Fruit fly (Drosophila melanogaster) whole organism, embryonic: Measurements from ENCODE around the gene CG14043.

Experiments used
- Adf1 ChIP-seq: fragments of 200-800 bp; sonication (Bioruptor generic); IDR thresholded peaks from 2 replicates; pipeline ENCODE4 v1.3.6; 2022; ENCODE audit warnings: missing biosample characterization, missing genetic modification characterization
- Aef1 ChIP-seq: fragments of 200-800 bp; sonication (Bioruptor generic); IDR thresholded peaks from 3 replicates; pipeline ENCODE4 v1.3.6; 2022; ENCODE audit warnings: missing biosample characterization, missing genetic modification characterization
- BEAF-32 ChIP-seq: fragments of 200-800 bp; sonication (Bioruptor generic); optimal IDR thresholded peaks from 3 replicates; lab custom pipeline; 2017; ENCODE audit warnings: missing biosample characterization, missing genetic modification characterization, mild to moderate bottlenecking, moderate library complexity, missing genetic modification reagents
- CG10267 ChIP-seq: fragments of 200-800 bp; sonication (Bioruptor generic); optimal IDR thresholded peaks from 2 replicates; lab custom pipeline; 2018; ENCODE audit warnings: missing biosample characterization, mild to moderate bottlenecking, missing genetic modification characterization, moderate library complexity
- CG10654 ChIP-seq: fragments of 200-800 bp; sonication (Bioruptor generic); optimal IDR thresholded peaks from 2 replicates; lab custom pipeline; 2016; ENCODE audit warnings: missing biosample characterization, missing genetic modification characterization
- CG12155 ChIP-seq: fragments of 200-800 bp; sonication (Bioruptor generic); optimal IDR thresholded peaks from 3 replicates; lab custom pipeline; 2016; ENCODE audit warnings: missing biosample characterization, missing genetic modification characterization
- CG13287 ChIP-seq: fragments of 200-800 bp; sonication (Bioruptor generic); IDR thresholded peaks from 2 replicates; pipeline ENCODE4 v1.3.6; 2022; ENCODE audit warnings: missing biosample characterization, missing genetic modification characterization; ENCODE audit not compliant: partially characterized antibody
- CG13296 ChIP-seq: fragments of 200-800 bp; sonication (Bioruptor generic); optimal IDR thresholded peaks from 3 replicates; lab custom pipeline; 2018; ENCODE audit warnings: missing biosample characterization, mild to moderate bottlenecking, missing genetic modification characterization
- CG1603 ChIP-seq: fragments of 200-800 bp; sonication (Bioruptor generic); optimal IDR thresholded peaks from 2 replicates; lab custom pipeline; 2019; ENCODE audit warnings: missing biosample characterization, mild to moderate bottlenecking, missing genetic modification characterization, moderate library complexity
- CG16813 ChIP-seq: fragments of 200-800 bp; sonication (Bioruptor generic); IDR thresholded peaks from 3 replicates; pipeline ENCODE4 v1.3.6; 2022; ENCODE audit warnings: missing biosample characterization, missing genetic modification characterization; ENCODE audit not compliant: partially characterized antibody
- CG1792 ChIP-seq: fragments of 200-800 bp; sonication (Bioruptor generic); optimal IDR thresholded peaks from 2 replicates; lab custom pipeline; 2016; ENCODE audit warnings: missing biosample characterization, missing genetic modification characterization
- CG18011 ChIP-seq: fragments of 200-800 bp; sonication (Bioruptor generic); optimal IDR thresholded peaks from 2 replicates; lab custom pipeline; 2017; ENCODE audit warnings: missing biosample characterization, missing genetic modification characterization, mild to moderate bottlenecking, moderate library complexity, missing genotype
- CG2120 ChIP-seq: fragments of 200-800 bp; sonication (Bioruptor generic); optimal IDR thresholded peaks from 3 replicates; lab custom pipeline; 2016; ENCODE audit warnings: missing biosample characterization, missing genetic modification characterization
- CG30020 ChIP-seq: fragments of 200-800 bp; optimal IDR thresholded peaks from 2 replicates; lab custom pipeline; 2019; ENCODE audit warnings: missing biosample characterization, mild to moderate bottlenecking, missing genetic modification characterization, moderate library complexity
- CG34224 ChIP-seq: fragments of 200-800 bp; sonication (Bioruptor generic); IDR thresholded peaks from 3 replicates; pipeline ENCODE4 v1.3.6; 2022; ENCODE audit warnings: missing biosample characterization, missing genetic modification characterization; ENCODE audit not compliant: partially characterized antibody
- CG34422 ChIP-seq: fragments of 200-800 bp; sonication (Bioruptor generic); IDR thresholded peaks from 3 replicates; pipeline ENCODE4 v1.3.6; 2022; ENCODE audit warnings: missing biosample characterization, missing genetic modification characterization
- CG3838 ChIP-seq: fragments of 200-800 bp; sonication (Bioruptor generic); optimal IDR thresholded peaks from 3 replicates; lab custom pipeline; 2016; ENCODE audit warnings: missing biosample characterization, missing genetic modification characterization
- CG3995 ChIP-seq: fragments of 200-800 bp; sonication (Bioruptor generic); optimal IDR thresholded peaks from 3 replicates; lab custom pipeline; 2016; ENCODE audit warnings: missing biosample characterization, missing genetic modification characterization
- CG4617 ChIP-seq: fragments of 200-800 bp; sonication (Bioruptor generic); optimal IDR thresholded peaks from 3 replicates; lab custom pipeline; 2016; ENCODE audit warnings: missing biosample characterization, missing genetic modification characterization, borderline replicate concordance
- CG5953 ChIP-seq: fragments of 200-800 bp; sonication (Bioruptor generic); IDR thresholded peaks from 2 replicates; pipeline ENCODE4 v1.3.6; 2022; ENCODE audit warnings: missing biosample characterization, missing genetic modification characterization
- CG6254 ChIP-seq: fragments of 200-800 bp; sonication (Bioruptor generic); optimal IDR thresholded peaks from 3 replicates; lab custom pipeline; 2017; ENCODE audit warnings: mild to moderate bottlenecking, missing biosample characterization, missing genetic modification reagents, missing genetic modification characterization
- CG7786 ChIP-seq: fragments of 200-800 bp; sonication (Bioruptor generic); optimal IDR thresholded peaks from 2 replicates; lab custom pipeline; 2016; ENCODE audit warnings: missing biosample characterization, missing genetic modification characterization
- CG7839 ChIP-seq: fragments of 200-800 bp; sonication (Bioruptor generic); optimal IDR thresholded peaks from 3 replicates; lab custom pipeline; 2018; ENCODE audit warnings: missing biosample characterization, mild to moderate bottlenecking, missing genetic modification characterization, moderate library complexity
- CG8089 ChIP-seq: fragments of 200-800 bp; sonication (Bioruptor generic); optimal IDR thresholded peaks from 3 replicates; lab custom pipeline; 2016; ENCODE audit warnings: missing biosample characterization, missing genetic modification characterization
- CG8944 ChIP-seq: fragments of 200-800 bp; sonication (Bioruptor generic); optimal IDR thresholded peaks from 3 replicates; lab custom pipeline; 2016; ENCODE audit warnings: missing biosample characterization, missing genetic modification characterization
- CG9797 ChIP-seq: fragments of 200-800 bp; sonication (Bioruptor generic); optimal IDR thresholded peaks from 3 replicates; lab custom pipeline; 2018; ENCODE audit warnings: missing biosample characterization, mild to moderate bottlenecking, missing genetic modification characterization
- CkIIα-i1 ChIP-seq: fragments of 200-800 bp; sonication (Bioruptor generic); IDR thresholded peaks from 2 replicates; pipeline ENCODE4 v1.3.6; 2022; ENCODE audit warnings: missing biosample characterization, missing genetic modification characterization
- HLH4C ChIP-seq: fragments of 200-800 bp; sonication (Bioruptor generic); IDR thresholded peaks from 3 replicates; pipeline ENCODE4 v1.3.6; 2022; ENCODE audit warnings: missing biosample characterization, missing genetic modification characterization; ENCODE audit not compliant: partially characterized antibody
- Lpt ChIP-seq: fragments of >200 bp; optimal IDR thresholded peaks from 2 replicates; lab custom pipeline; 2018; ENCODE audit warnings: missing biosample characterization, missing genetic modification characterization
- Mes4 ChIP-seq: fragments of 200-800 bp; sonication (Bioruptor generic); optimal IDR thresholded peaks from 2 replicates; lab custom pipeline; 2016; ENCODE audit warnings: missing biosample characterization, missing genetic modification characterization
- NC2α ChIP-seq: fragments of 200-800 bp; sonication (Bioruptor generic); optimal IDR thresholded peaks from 2 replicates; lab custom pipeline; 2016; ENCODE audit warnings: missing biosample characterization, missing genetic modification characterization
- Scr ChIP-seq: fragments of 200-800 bp; sonication (Bioruptor generic); IDR thresholded peaks from 2 replicates; pipeline ENCODE4 v1.3.6; 2022; ENCODE audit warnings: missing biosample characterization, missing genetic modification characterization; ENCODE audit not compliant: partially characterized antibody
- Stat92E ChIP-seq, 3 experiments: fragments of >200 bp in 2 of 3; fragments of 200-800 bp in 1 of 3; sonication (Bioruptor generic) in 1 of 3; optimal IDR thresholded peaks; 2 replicates each; lab custom pipeline; 2017 to 2019; ENCODE audit warnings: missing biosample characterization in 3 of 3, missing genetic modification characterization in 3 of 3, mild to moderate bottlenecking in 1 of 3, moderate library complexity in 1 of 3
- ac ChIP-seq: fragments of 200-800 bp; sonication (Bioruptor generic); optimal IDR thresholded peaks from 3 replicates; lab custom pipeline; 2017; ENCODE audit warnings: missing biosample characterization, mild to moderate bottlenecking, missing genetic modification characterization
- ase ChIP-seq: fragments of 200-800 bp; sonication (Bioruptor generic); IDR thresholded peaks from 3 replicates; pipeline ENCODE4 v1.3.6; 2022; ENCODE audit warnings: missing biosample characterization, missing genetic modification characterization
- bab2 ChIP-seq: fragments of 200-800 bp; sonication (Bioruptor generic); optimal IDR thresholded peaks from 2 replicates; lab custom pipeline; 2016; ENCODE audit warnings: missing biosample characterization, missing genetic modification characterization
- btn ChIP-seq: fragments of 200-800 bp; sonication (Bioruptor generic); optimal IDR thresholded peaks from 2 replicates; lab custom pipeline; 2016; ENCODE audit warnings: missing biosample characterization, missing genetic modification characterization
- ci ChIP-seq: fragments of 200-800 bp; sonication (Bioruptor generic); IDR thresholded peaks from 3 replicates; pipeline ENCODE4 v1.3.6; 2022; ENCODE audit warnings: missing biosample characterization, missing genetic modification characterization
- dpn ChIP-seq, 2 experiments: fragments of 200-800 bp; sonication (Bioruptor generic); optimal IDR thresholded peaks; 3 replicates each; lab custom pipeline; 2016; ENCODE audit warnings: missing biosample characterization in 2 of 2, missing genetic modification characterization in 2 of 2
- gcm ChIP-seq: fragments of 200-800 bp; sonication (Bioruptor generic); optimal IDR thresholded peaks from 2 replicates; lab custom pipeline; 2019; ENCODE audit warnings: missing biosample characterization, mild to moderate bottlenecking, missing genetic modification characterization, moderate library complexity
- grau ChIP-seq: fragments of 200-800 bp; optimal IDR thresholded peaks from 3 replicates; lab custom pipeline; 2019; ENCODE audit warnings: missing biosample characterization, mild to moderate bottlenecking, missing genetic modification characterization, moderate library complexity
- mam ChIP-seq: fragments of 200-800 bp; sonication (Bioruptor generic); optimal IDR thresholded peaks from 3 replicates; lab custom pipeline; 2016; ENCODE audit warnings: missing biosample characterization, missing genetic modification characterization
- pum ChIP-seq: fragments of 200-800 bp; sonication (Bioruptor generic); optimal IDR thresholded peaks from 2 replicates; lab custom pipeline; 2016; ENCODE audit warnings: missing biosample characterization, missing genetic modification characterization
- repo ChIP-seq: fragments of 200-800 bp; sonication (Bioruptor generic); optimal IDR thresholded peaks from 2 replicates; lab custom pipeline; 2016; ENCODE audit warnings: missing biosample characterization, missing genetic modification characterization
- sens-2 ChIP-seq: fragments of 200-800 bp; sonication (Bioruptor generic); IDR thresholded peaks from 2 replicates; pipeline ENCODE4 v1.3.6; 2022; ENCODE audit warnings: missing biosample characterization, missing genetic modification characterization
- slbo ChIP-seq: fragments of 200-800 bp; sonication (Bioruptor generic); IDR thresholded peaks from 2 replicates; pipeline ENCODE4 v1.3.6; 2022; ENCODE audit warnings: missing biosample characterization, missing genetic modification characterization
- ssp ChIP-seq: fragments of 200-800 bp; sonication (Bioruptor generic); IDR thresholded peaks from 2 replicates; pipeline ENCODE4 v1.3.6; 2022; ENCODE audit warnings: missing biosample characterization, missing genetic modification characterization
- tio ChIP-seq: fragments of 200-800 bp; sonication (Bioruptor generic); optimal IDR thresholded peaks from 2 replicates; lab custom pipeline; 2017; ENCODE audit warnings: missing biosample characterization, missing genetic modification characterization, inconsistent platforms
- z ChIP-seq: fragments of 200-800 bp; sonication (Bioruptor generic); IDR thresholded peaks from 3 replicates; pipeline ENCODE4 v1.3.6; 2022; ENCODE audit warnings: missing biosample characterization, missing genetic modification characterization

CG14043 gene

DNA sequence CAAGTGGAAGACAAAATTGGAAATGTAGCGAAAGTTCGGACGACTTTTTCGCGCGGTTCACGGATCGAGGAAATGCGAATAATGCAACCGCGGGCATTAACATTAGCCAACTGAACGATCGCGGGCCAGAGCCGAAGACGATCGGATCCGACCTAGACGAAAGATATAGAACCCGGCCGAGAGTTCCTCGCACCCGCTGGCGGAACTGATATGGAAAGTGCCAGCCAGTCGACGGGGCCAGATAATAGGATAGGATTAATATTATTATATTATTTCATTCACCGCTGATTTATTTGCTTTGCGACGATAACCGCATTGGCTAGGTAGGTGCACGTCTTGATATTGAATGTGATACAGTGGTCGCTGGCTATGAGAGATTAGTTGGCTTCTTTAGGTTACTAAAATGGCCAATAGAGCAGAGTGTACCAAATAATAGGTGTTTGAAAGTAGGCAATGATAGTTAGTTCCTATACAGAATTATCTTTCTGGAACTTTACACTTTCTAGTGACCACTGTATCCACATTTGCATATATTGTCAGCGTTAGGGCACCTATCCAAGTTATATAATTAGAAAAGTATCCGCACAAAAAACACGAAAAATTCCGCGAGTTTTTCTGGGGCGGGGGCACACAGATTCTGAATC, 28.0 kb downstream of the CG14043 start (continued):
- peak; percentile 38; the same call in 1 of the 2 replicates for TF ChIP-seq sens-2 (GFP tag; lab: Robert Waterston, UW)
- TF ChIP-seq CG4617 (GFP tag; lab: Kevin White, UChicago), result peak; percentile 10
- peak; percentile 21 for TF ChIP-seq CG10654 (GFP tag; lab: Kevin White, UChicago)
- peak; percentile 70 for TF ChIP-seq CG12155
- peak; percentile 40 for TF ChIP-seq CG3995 (GFP tag; lab: Kevin White, UChicago)
- TF ChIP-seq tio (GFP tag; lab: Kevin White, UChicago), result peak; percentile 51
- no peak for TF ChIP-seq CG9797 (GFP tag; lab: Kevin White, UChicago)
- TF ChIP-seq CG30020, result no peak
- TF ChIP-seq BEAF-32 (GFP tag; lab: Kevin White, UChicago), result no peak
- no peak for TF ChIP-seq CG16813 (GFP tag; lab: Robert Waterston, UW)
- TF ChIP-seq Lpt (GFP tag; lab: Kevin White, UChicago), result no peak
- peak; percentile 72 for TF ChIP-seq Aef1 (GFP tag; lab: Robert Waterston, UW)
- no peak for TF ChIP-seq gcm
- TF ChIP-seq CG18011, result no peak
- TF ChIP-seq mam (GFP tag; lab: Kevin White, UChicago), result peak; percentile 64
- peak; percentile 44; the same call in 1 of the 2 replicates for TF ChIP-seq ssp (GFP tag; lab: Robert Waterston, UW)
- no peak for TF ChIP-seq CG34224 (GFP tag; lab: Robert Waterston, UW)
- peak; percentile 78 for TF ChIP-seq CG7839 (tag; lab: Kevin White, UChicago)
- peak; percentile 58 for TF ChIP-seq CG7786 (GFP tag; lab: Kevin White, UChicago)
- no peak for TF ChIP-seq HLH4C (GFP tag; lab: Robert Waterston, UW)
- TF ChIP-seq Stat92E (GFP tag; optimal IDR thresholded peaks at IDR 0.05; lab: Kevin White, UChicago), result no peak
- TF ChIP-seq ac (GFP tag; lab: Kevin White, UChicago), result no peak
- TF ChIP-seq CG1792 (GFP tag; lab: Kevin White, UChicago), result peak; percentile 37
- no peak for TF ChIP-seq z (GFP tag; lab: Robert Waterston, UW)
- TF ChIP-seq CG8089 (GFP tag; lab: Kevin White, UChicago), result no peak
- peak; percentile 36 for TF ChIP-seq CG13296 (GFP tag; lab: Kevin White, UChicago)
- no peak for TF ChIP-seq Scr
- peak; percentile 35 for TF ChIP-seq repo
- TF ChIP-seq Adf1, result no peak
- peak; percentile 34 for TF ChIP-seq CG6254 (GFP tag; lab: Kevin White, UChicago)
- TF ChIP-seq grau (tag; lab: Kevin White, UChicago), result peak; percentile 95
- peak; percentile 50 for TF ChIP-seq bab2 (GFP tag; lab: Kevin White, UChicago)
- no peak for TF ChIP-seq CG3838 (GFP tag; lab: Kevin White, UChicago)
- TF ChIP-seq CG13287 (GFP tag; lab: Robert Waterston, UW), result no peak
- TF ChIP-seq CG2120 (GFP tag; lab: Kevin White, UChicago), result peak; percentile 77
- peak; percentile 43 for TF ChIP-seq pum
- TF ChIP-seq CG34422, result peak; percentile 74; the same call in 2 of the 3 replicates
- TF ChIP-seq NC2α, result peak; percentile 14
- TF ChIP-seq ase (GFP tag; lab: Robert Waterston, UW), result peak; percentile 67
- TF ChIP-seq Mes4, result peak; percentile 56
- TF ChIP-seq ci (GFP tag; lab: Robert Waterston, UW), result peak; percentile 81
- TF ChIP-seq CG8944 (GFP tag; lab: Kevin White, UChicago), result peak; percentile 43
- TF ChIP-seq btn (GFP tag; lab: Kevin White, UChicago), result peak; percentile 75
- peak; percentile 67 to 75 for TF ChIP-seq dpn (GFP tag; optimal IDR thresholded peaks at IDR 0.05; lab: Kevin White, UChicago)
- peak; percentile 10 for TF ChIP-seq CG10267
- 0 out of 2 replicates have a peak, but pooled peaks have one; percentile 37 for TF ChIP-seq CG5953 (GFP tag; lab: Robert Waterston, UW)
- no peak for TF ChIP-seq CkIIα-i1 (GFP tag; lab: Robert Waterston, UW)
- peak; percentile 75 for TF ChIP-seq CG1603 (tag; lab: Kevin White, UChicago)
- peak; percentile 85 for TF ChIP-seq slbo
